Fruit fly (Drosophila melanogaster) Kc167 (cell line): ENCODE measurements around the gene COX7B.

Source experiments
- h ChIP-seq: fragments of >200 bp; optimal IDR thresholded peaks from 3 replicates; lab custom pipeline; 2018; ENCODE audit warnings: missing external identifiers
- psq ChIP-seq: fragments of >200 bp; optimal IDR thresholded peaks from 2 replicates; lab custom pipeline; 2017; ENCODE audit warnings: missing external identifiers

dm6 chr3L:17462474-17462873 lies 37.2 kb downstream of the COX7B start:
- TF ChIP-seq h (lab: Kevin White, UChicago) (no peak), psq (lab: Kevin White, UChicago) (no peak)
